Worm (Caenorhabditis elegans): ENCODE results near the gene T27E7.3.

T27E7.3 gene

ce11 chrIV:14534967-14535366, 6.1 kb downstream of the T27E7.3 start, which contains the start of gene T27E7.4:
Gene T27E7.4, minus strand, starts transcription at chrIV:14535067.
- TF ChIP-seq ces-1 (GFP tag; optimal IDR thresholded peaks at IDR 0.05) (no peak), tbx-2 (tag; optimal IDR thresholded peaks at IDR 0.05) (no peak), swsn-7 (tag; optimal IDR thresholded peaks at IDR 0.05) (no peak), efl-3 (GFP tag; optimal IDR thresholded peaks at IDR 0.05) (no peak)

- TF ChIP-seq nhr-85 (tag) (no peak), nhr-76 (tag; optimal IDR thresholded peaks at IDR 0.05) (no peak), rnt-1 (tag; optimal IDR thresholded peaks at IDR 0.05) (no peak), nhr-71 (tag; optimal IDR thresholded peaks at IDR 0.05) (no peak), aha-1 (tag; optimal IDR thresholded peaks at IDR 0.05) (no peak), pqm-1 (tag; optimal IDR thresholded peaks at IDR 0.05) (no peak), egl-13 (tag; optimal IDR thresholded peaks at IDR 0.05) (no peak), efl-1 (optimal IDR thresholded peaks at IDR 0.05) (no peak), efl-1 (GFP tag; optimal IDR thresholded peaks at IDR 0.05 in 1 of 2) (no peak), vab-15 (tag; optimal IDR thresholded peaks at IDR 0.05) (no peak), ceh-90 (tag; optimal IDR thresholded peaks at IDR 0.05) (no peak), nhr-12 (tag; optimal IDR thresholded peaks at IDR 0.05) (no peak), elt-3 (tag; optimal IDR thresholded peaks at IDR 0.05) (no peak), grh-1 (GFP tag; IDR thresholded peaks at IDR 0.05) (no peak), ztf-4 (tag; optimal IDR thresholded peaks at IDR 0.05) (no peak), lir-3 (tag; optimal IDR thresholded peaks at IDR 0.05; ENCODE audit: poor library complexity) (no peak), unc-30 (tag; optimal IDR thresholded peaks at IDR 0.05) (no peak), snu-23 (GFP tag; optimal IDR thresholded peaks at IDR 0.05) (no peak), hlh-4 (tag; optimal IDR thresholded peaks at IDR 0.05) (no peak), lsy-2 (tag; optimal IDR thresholded peaks at IDR 0.05) (no peak)
These were observed 8.1 kb downstream of the T27E7.3 start, which contains the start of gene T27E7.5 for ce11 chrIV:14536911-14537310. Gene T27E7.5, plus strand, starts transcription at chrIV:14537163.

- TF ChIP-seq fos-1 (tag; optimal IDR thresholded peaks at IDR 0.05) (no peak), unc-62 (GFP tag; optimal IDR thresholded peaks at IDR 0.05) (no peak), irx-1 (tag; optimal IDR thresholded peaks at IDR 0.05) (no peak), lin-13 (GFP tag; optimal IDR thresholded peaks at IDR 0.05) (no peak), mep-1 (tag; optimal IDR thresholded peaks at IDR 0.05) (no peak)
These were observed 13.7 kb downstream of the T27E7.3 start, which contains the start of gene pals-29 for ce11 chrIV:14542517-14542916. Gene pals-29, minus strand, starts transcription at chrIV:14542617.

ce11 chrIV:14547292-14547691, 18.5 kb downstream of the T27E7.3 start:
- TF ChIP-seq hlh-17 (GFP tag; optimal IDR thresholded peaks at IDR 0.05; ENCODE audit: borderline replicate concordance): no peak
- TF ChIP-seq nhr-85 (tag): no peak
- no peak for TF ChIP-seq aha-1 (tag; optimal IDR thresholded peaks at IDR 0.05)
- TF ChIP-seq elt-3 (tag; optimal IDR thresholded peaks at IDR 0.05): no peak
- no peak for TF ChIP-seq nhr-71 (tag; optimal IDR thresholded peaks at IDR 0.05)
- TF ChIP-seq sup-37 (GFP tag; optimal IDR thresholded peaks at IDR 0.05): no peak
- TF ChIP-seq nhr-77 (tag; optimal IDR thresholded peaks at IDR 0.05): no peak
- no peak for TF ChIP-seq irx-1 (tag; optimal IDR thresholded peaks at IDR 0.05)
- TF ChIP-seq egl-13 (tag; optimal IDR thresholded peaks at IDR 0.05): no peak

- no peak for TF ChIP-seq tlp-1 (tag; optimal IDR thresholded peaks at IDR 0.05)
- no peak for TF ChIP-seq aha-1 (tag; optimal IDR thresholded peaks at IDR 0.05)
- TF ChIP-seq sup-37 (GFP tag; optimal IDR thresholded peaks at IDR 0.05): no peak
- no peak for TF ChIP-seq unc-62 (GFP tag; optimal IDR thresholded peaks at IDR 0.05)
- TF ChIP-seq fkh-8 (tag; optimal IDR thresholded peaks at IDR 0.05): no peak
- TF ChIP-seq ceh-90 (tag; optimal IDR thresholded peaks at IDR 0.05): no peak
- TF ChIP-seq C34B4.2 (tag; optimal IDR thresholded peaks at IDR 0.05): no peak
- no peak for TF ChIP-seq nhr-12 (tag; optimal IDR thresholded peaks at IDR 0.05)
- TF ChIP-seq lin-13 (GFP tag; optimal IDR thresholded peaks at IDR 0.05): no peak
- TF ChIP-seq lir-3 (tag; optimal IDR thresholded peaks at IDR 0.05; ENCODE audit: poor library complexity): no peak
- no peak for TF ChIP-seq ces-1 (GFP tag; optimal IDR thresholded peaks at IDR 0.05)
- TF ChIP-seq ceh-63 (GFP tag; optimal IDR thresholded peaks at IDR 0.05): no peak
These were observed 20.5 kb downstream of the T27E7.3 start, which contains the start of gene T27E7.9 for ce11 chrIV:14549308-14549707. Gene T27E7.9, minus strand, starts transcription at chrIV:14549408.

Data from whole organism, L1 larva.